Fruit fly (Drosophila melanogaster) whole organism, pupa: ENCODE data around the gene Him.

Source experiments
- CG14655 ChIP-seq: fragments of 200-800 bp; sonication (Bioruptor generic); optimal IDR thresholded peaks from 3 replicates; lab custom pipeline; 2017; ENCODE audit warnings: mild to moderate bottlenecking, missing biosample characterization, missing genetic modification reagents, missing genetic modification characterization
- CG4496 ChIP-seq: fragments of 200-800 bp; sonication (Bioruptor generic); IDR thresholded peaks from 3 replicates; pipeline ENCODE4 v1.3.6; 2022; ENCODE audit warnings: missing biosample characterization, missing genetic modification characterization
- CG8159 ChIP-seq: fragments of 200-800 bp; sonication (Bioruptor generic); optimal IDR thresholded peaks from 3 replicates; lab custom pipeline; 2018; ENCODE audit warnings: missing biosample characterization, mild to moderate bottlenecking, missing genetic modification characterization, moderate library complexity
- CG8301 ChIP-seq: fragments of 200-800 bp; sonication (Bioruptor generic); optimal IDR thresholded peaks from 2 replicates; lab custom pipeline; 2018; ENCODE audit warnings: missing biosample characterization, mild to moderate bottlenecking, missing genetic modification characterization
- CG9948 ChIP-seq: fragments of 200-800 bp; sonication (Bioruptor generic); optimal IDR thresholded peaks from 2 replicates; lab custom pipeline; 2018; ENCODE audit warnings: missing biosample characterization, mild to moderate bottlenecking, missing genetic modification characterization, moderate library complexity
- D1 ChIP-seq: fragments of 200-800 bp; sonication (Bioruptor generic); optimal IDR thresholded peaks from 2 replicates; lab custom pipeline; 2018; ENCODE audit warnings: missing biosample characterization, mild to moderate bottlenecking, missing genetic modification characterization, moderate library complexity
- EcR ChIP-seq: fragments of 200-800 bp; sonication (Bioruptor generic); optimal IDR thresholded peaks from 3 replicates; lab custom pipeline; 2019; ENCODE audit warnings: missing biosample characterization, missing genetic modification characterization, mild to moderate bottlenecking, moderate library complexity, missing genetic modification reagents
- Pif1A ChIP-seq: fragments of 200-800 bp; sonication (Bioruptor generic); optimal IDR thresholded peaks from 3 replicates; lab custom pipeline; 2016; ENCODE audit warnings: missing biosample characterization, missing genetic modification characterization
- Pif1B ChIP-seq: fragments of 200-800 bp; sonication (Bioruptor generic); optimal IDR thresholded peaks from 3 replicates; lab custom pipeline; 2016; ENCODE audit warnings: missing biosample characterization, missing genetic modification characterization
- Snoo ChIP-seq: fragments of 200-800 bp; sonication (Bioruptor generic); optimal IDR thresholded peaks from 3 replicates; lab custom pipeline; 2017; ENCODE audit warnings: missing biosample characterization, mild to moderate bottlenecking, missing genetic modification characterization, inconsistent platforms
- rn ChIP-seq: fragments of 200-800 bp; sonication (Bioruptor generic); IDR thresholded peaks from 2 replicates; pipeline ENCODE4 v1.3.6; 2022; ENCODE audit warnings: missing biosample characterization, missing genetic modification characterization

- no peak for TF ChIP-seq EcR
- TF ChIP-seq rn (GFP tag; lab: Robert Waterston, UW) = no peak
- TF ChIP-seq CG9948 (tag; lab: Kevin White, UChicago) = no peak
- no peak for TF ChIP-seq Pif1B
- no peak for TF ChIP-seq CG4496 (GFP tag; lab: Robert Waterston, UW)
- no peak for TF ChIP-seq CG14655
- TF ChIP-seq CG8159 = no peak
- no peak for TF ChIP-seq Snoo (tag; lab: Kevin White, UChicago)
- no peak for TF ChIP-seq D1 (tag; lab: Kevin White, UChicago)
- no peak for TF ChIP-seq Pif1A (GFP tag; lab: Kevin White, UChicago)
- no peak for TF ChIP-seq CG8301 (tag; lab: Kevin White, UChicago)
Measured at dm6 chrX:18259417-18259816, 50.2 kb downstream of the Him start, which contains the start of gene CG15059.
